Fruit fly (Drosophila melanogaster): ENCODE data around the gene RpS21.

The RpS21 gene

DNA sequence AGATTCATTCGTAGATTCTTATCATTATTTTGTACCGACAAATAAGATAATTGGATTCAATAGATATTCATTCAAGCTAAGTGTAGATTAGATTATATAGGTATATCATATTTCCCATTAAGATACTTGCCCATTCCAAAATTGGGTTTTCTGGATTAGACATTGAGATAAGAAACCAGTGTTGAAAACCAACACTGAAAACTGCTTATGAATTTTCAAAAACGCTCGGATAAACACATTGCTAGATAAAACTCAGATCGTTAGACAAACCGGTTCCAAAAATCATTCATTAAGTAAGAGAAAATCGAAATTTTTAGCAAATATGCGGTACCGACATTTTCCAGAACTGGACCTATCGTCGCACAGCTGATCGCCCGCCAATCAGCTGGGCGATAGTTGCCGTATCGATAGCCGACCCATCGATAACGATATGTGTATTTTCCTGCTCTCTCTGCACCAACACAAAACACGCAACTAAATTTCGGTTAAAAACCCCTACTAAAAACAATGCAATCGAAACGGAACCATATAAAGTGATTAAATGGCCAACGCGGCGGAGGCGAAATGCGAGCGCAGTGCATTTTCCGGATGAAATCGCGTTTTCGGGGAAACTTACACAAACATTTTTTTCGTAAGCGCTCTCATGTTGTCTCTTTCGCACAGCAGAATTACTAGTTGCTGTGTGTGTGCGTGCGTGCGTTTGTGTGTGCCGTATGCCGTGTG, 29.8 kb downstream of the RpS21 start, which contains the start of the genes NTPase and lilli (continued):
- TF ChIP-seq CG7372 (GFP tag; IDR thresholded peaks at IDR 0.05) = no peak
- no peak for TF ChIP-seq gt (GFP tag; IDR thresholded peaks at IDR 0.05)
- TF ChIP-seq CG13624 (GFP tag; optimal IDR thresholded peaks at IDR 0.05) = peak; percentile 75
- no peak for TF ChIP-seq ash1 (GFP tag; optimal IDR thresholded peaks at IDR 0.05)
- peak; percentile 68 for TF ChIP-seq CG31388 (GFP tag; optimal IDR thresholded peaks at IDR 0.05)
- TF ChIP-seq jing (GFP tag; optimal IDR thresholded peaks at IDR 0.05) = no peak
- TF ChIP-seq CG10209 (GFP tag; optimal IDR thresholded peaks at IDR 0.05) = peak; percentile 59
- TF ChIP-seq CG30403 (GFP tag; optimal IDR thresholded peaks at IDR 0.05) = peak; percentile 76
- peak; percentile 22 for TF ChIP-seq oc (tag; optimal IDR thresholded peaks at IDR 0.05)
- no peak; the same call in 1 of the 2 replicates for TF ChIP-seq ranshi (GFP tag; IDR thresholded peaks at IDR 0.05)
- TF ChIP-seq rib (GFP tag; IDR thresholded peaks at IDR 0.05) = 0 out of 2 replicates have a peak, but pooled peaks have one; percentile 18
- peak; percentile 40 for TF ChIP-seq HHEX (GFP tag; optimal IDR thresholded peaks at IDR 0.05)
- no peak for TF ChIP-seq ftz-f1 (GFP tag; optimal IDR thresholded peaks at IDR 0.05)
- TF ChIP-seq CG18619 (GFP tag; optimal IDR thresholded peaks at IDR 0.05) = no peak
- TF ChIP-seq yki (optimal IDR thresholded peaks at IDR 0.05) = no peak
- no peak for TF ChIP-seq hkb (optimal IDR thresholded peaks at IDR 0.05)
- peak; percentile 50; the same call in 1 of the 2 replicates for TF ChIP-seq hkb (GFP tag; IDR thresholded peaks at IDR 0.05)
- TF ChIP-seq Lhr (GFP tag; optimal IDR thresholded peaks at IDR 0.05) = peak; percentile 24
- peak; percentile 94 for TF ChIP-seq sens (GFP tag)
- peak; percentile 11 for TF ChIP-seq NK7.1 (GFP tag; optimal IDR thresholded peaks at IDR 0.05)
- TF ChIP-seq CG17802 (tag; optimal IDR thresholded peaks at IDR 0.05) = peak; percentile 39
- no peak for TF ChIP-seq CG7928 (GFP tag; optimal IDR thresholded peaks at IDR 0.05)
- peak; percentile 89 for TF ChIP-seq hb (GFP tag; IDR thresholded peaks at IDR 0.05; ENCODE audit: partially characterized antibody)
- no peak for TF ChIP-seq Nf-YA (GFP tag; IDR thresholded peaks at IDR 0.05)
- no peak for TF ChIP-seq h (optimal IDR thresholded peaks at IDR 0.05)
- peak; percentile 85 for TF ChIP-seq CG33213 (GFP tag; optimal IDR thresholded peaks at IDR 0.05)
- 0 out of 3 replicates have a peak, but pooled peaks have one; percentile 29 for TF ChIP-seq CG2889 (GFP tag; IDR thresholded peaks at IDR 0.05)
- peak; percentile 38 for TF ChIP-seq phol (tag; optimal IDR thresholded peaks at IDR 0.05)
- peak; percentile 68 for TF ChIP-seq Hmx (GFP tag; optimal IDR thresholded peaks at IDR 0.05)
- peak; percentile 35 for TF ChIP-seq CG8388 (GFP tag; optimal IDR thresholded peaks at IDR 0.05)
- peak; percentile 53 for TF ChIP-seq Max (GFP tag; optimal IDR thresholded peaks at IDR 0.05)
- TF ChIP-seq ap (GFP tag; IDR thresholded peaks at IDR 0.05) = peak; percentile 31; the same call in 1 of the 2 replicates
- TF ChIP-seq Kr (GFP tag; optimal IDR thresholded peaks at IDR 0.05) = no peak
- peak; percentile 9; the same call in 1 of the 2 replicates for TF ChIP-seq CG32532 (GFP tag; IDR thresholded peaks at IDR 0.05)
- peak; percentile 75 for TF ChIP-seq Dad (GFP tag; optimal IDR thresholded peaks at IDR 0.05)
- TF ChIP-seq Sox102F (GFP tag; optimal IDR thresholded peaks at IDR 0.05) = peak; percentile 22
- no peak for TF ChIP-seq GATAe (GFP tag; conservative IDR thresholded peaks at IDR 0.05)
- TF ChIP-seq Stat92E (GFP tag; optimal IDR thresholded peaks at IDR 0.05) = no peak
- TF ChIP-seq mld (GFP tag; IDR thresholded peaks at IDR 0.05; ENCODE audit: partially characterized antibody) = peak; percentile 85
- no peak for TF ChIP-seq danr (GFP tag; IDR thresholded peaks at IDR 0.05)
- peak; percentile 53 for TF ChIP-seq Myb (GFP tag; optimal IDR thresholded peaks at IDR 0.05)
- peak; percentile 48 for TF ChIP-seq E2f1 (GFP tag; IDR thresholded peaks at IDR 0.05)
- peak; percentile 78 for TF ChIP-seq bab2 (GFP tag; optimal IDR thresholded peaks at IDR 0.05)
- no peak for TF ChIP-seq Asciz (GFP tag; optimal IDR thresholded peaks at IDR 0.05)
- no peak for TF ChIP-seq CG12769 (tag; optimal IDR thresholded peaks at IDR 0.05)
- no peak for TF ChIP-seq MTF-1 (GFP tag; optimal IDR thresholded peaks at IDR 0.05; ENCODE audit: borderline replicate concordance)
- TF ChIP-seq Dp (GFP tag; optimal IDR thresholded peaks at IDR 0.05) = peak; percentile 11
- peak; percentile 20 for TF ChIP-seq CG12104 (GFP tag; optimal IDR thresholded peaks at IDR 0.05)
- TF ChIP-seq sisA (GFP tag; IDR thresholded peaks at IDR 0.05) = peak; percentile 57
- TF ChIP-seq Trl (optimal IDR thresholded peaks at IDR 0.05) = no peak
- peak; percentile 85 for TF ChIP-seq Trl (GFP tag; optimal IDR thresholded peaks at IDR 0.05)

Measured in whole organism, embryonic.